Worm (Caenorhabditis elegans) whole organism, young adult: ENCODE data around the gene F11D11.4.

Experiments used
- D2030.7 ChIP-seq: fragments of 200-800 bp; sonication (Bioruptor generic); IDR thresholded peaks from 2 replicates; pipeline ENCODE4 v1.3.6; 2022; ENCODE audit warnings: missing genetic modification reagents, missing genetic modification characterization, missing compliant biosample characterization
- Y53G8AR.9 ChIP-seq: fragments of 200-800 bp; sonication (Bioruptor generic); conservative IDR thresholded peaks from 2 replicates; pipeline ENCODE4 v1.3.6; 2022; ENCODE audit warnings: missing genetic modification reagents, missing genetic modification characterization, missing compliant biosample characterization
- ama-1 ChIP-seq, 3 experiments: fragments of 150-350 bp in 1 of 3; sonication (generic microtip) in 2 of 3; optimal IDR thresholded peaks; 2 replicates each; lab custom pipeline; 2014 to 2018; ENCODE audit warnings: missing biosample characterization in 2 of 3, missing genetic modification characterization in 2 of 3, missing genetic modification reagents in 2 of 3
- dpl-1 ChIP-seq: fragments of 150-350 bp; optimal IDR thresholded peaks from 2 replicates; lab custom pipeline; 2014; ENCODE audit warnings: missing biosample characterization, missing genetic modification reagents, missing genetic modification characterization
- efl-1 ChIP-seq: fragments of 150-350 bp; optimal IDR thresholded peaks from 2 replicates; lab custom pipeline; 2014; ENCODE audit warnings: missing biosample characterization, missing genetic modification reagents, missing genetic modification characterization
- egl-18 ChIP-seq: fragments of 200-800 bp; sonication (Bioruptor generic); IDR thresholded peaks from 2 replicates; pipeline ENCODE4 v1.3.6; 2022; ENCODE audit warnings: missing genetic modification reagents, missing genetic modification characterization, missing compliant biosample characterization
- let-607 ChIP-seq, 2 experiments: fragments of 200-800 bp in 1 of 2; sonication (Bioruptor generic) in 1 of 2; sonication (generic microtip) in 1 of 2; optimal IDR thresholded peaks; 2 replicates each; lab custom pipeline; 2016 to 2018; ENCODE audit warnings: mild to moderate bottlenecking in 2 of 2, missing compliant biosample characterization in 2 of 2, missing genetic modification characterization in 2 of 2, moderate library complexity in 2 of 2, missing genotype in 1 of 2
- nhr-179 ChIP-seq: sonication (generic microtip); optimal IDR thresholded peaks from 2 replicates; lab custom pipeline; 2016; ENCODE audit warnings: mild to moderate bottlenecking, missing genetic modification characterization, missing compliant biosample characterization
- pha-4 ChIP-seq: fragments of 150-350 bp; sonication (generic microtip); optimal IDR thresholded peaks from 2 replicates; lab custom pipeline; 2014; ENCODE audit warnings: missing biosample characterization, missing genetic modification reagents, missing genetic modification characterization
- snpc-1.1 ChIP-seq: sonication (generic microtip); optimal IDR thresholded peaks from 2 replicates; lab custom pipeline; 2017; ENCODE audit warnings: missing genetic modification characterization, mild to moderate bottlenecking, missing compliant biosample characterization, antibody characterized with exemption, moderate library complexity, missing genotype, missing genetic modification reagents; ENCODE audit not compliant: insufficient read depth
- unc-62 ChIP-seq: fragments of 150-350 bp; optimal IDR thresholded peaks from 2 replicates; lab custom pipeline; 2014; ENCODE audit warnings: missing biosample characterization, missing genetic modification reagents, missing genetic modification characterization
- ztf-6 ChIP-seq: fragments of 200-800 bp; sonication (Bioruptor generic); IDR thresholded peaks from 2 replicates; pipeline ENCODE4 v1.3.6; 2022; ENCODE audit warnings: missing genetic modification reagents, missing genetic modification characterization, missing compliant biosample characterization

ce11 chrV:18725858-18726257, 35.3 kb upstream of the F11D11.4 start:
- TF ChIP-seq egl-18 (GFP tag; lab: Robert Waterston, UW) (no peak), efl-1 (GFP tag; lab: Kevin White, UChicago) (no peak), snpc-1.1 (no peak), pha-4 (tag; lab: Kevin White, UChicago) (no peak), nhr-179 (tag; lab: Kevin White, UChicago) (no peak), ama-1 (optimal IDR thresholded peaks at IDR 0.05; lab: Kevin White, UChicago) (no peak), ama-1 (GFP tag; optimal IDR thresholded peaks at IDR 0.05; lab: Kevin White, UChicago) (no peak), let-607 (tag; optimal IDR thresholded peaks at IDR 0.05; lab: Kevin White, UChicago) (no peak), Y53G8AR.9 (GFP tag; lab: Robert Waterston, UW) (no peak), dpl-1 (no peak), D2030.7 (no peak), ztf-6 (no peak), unc-62 (GFP tag; lab: Kevin White, UChicago) (no peak)
